Worm (Caenorhabditis elegans) whole organism, L2 larva: ENCODE measurements around the gene R02D3.8.

Experiments
- C34F6.9 ChIP-seq: fragments of 150-350 bp; optimal IDR thresholded peaks from 2 replicates; lab custom pipeline; 2014; ENCODE audit warnings: missing biosample characterization, missing genetic modification characterization
- R02D3.7 ChIP-seq: fragments of 150-350 bp; optimal IDR thresholded peaks from 2 replicates; lab custom pipeline; 2014; ENCODE audit warnings: missing biosample characterization, missing genetic modification characterization
- Y55F3AM.14 ChIP-seq: fragments of 200-800 bp; sonication (Bioruptor generic); optimal IDR thresholded peaks from 2 replicates; lab custom pipeline; 2018; ENCODE audit warnings: mild to moderate bottlenecking, missing genetic modification characterization, missing compliant biosample characterization
- ZK546.5 ChIP-seq: sonication (generic microtip); optimal IDR thresholded peaks from 2 replicates; lab custom pipeline; 2017; ENCODE audit warnings: missing biosample characterization, missing genetic modification characterization
- alr-1 ChIP-seq: fragments of 150-350 bp; optimal IDR thresholded peaks from 2 replicates; lab custom pipeline; 2014; ENCODE audit warnings: missing biosample characterization, missing genetic modification characterization
- aly-2 ChIP-seq: fragments of 150-350 bp; optimal IDR thresholded peaks from 2 replicates; lab custom pipeline; 2014; ENCODE audit warnings: missing biosample characterization, missing genetic modification characterization
- ama-1 ChIP-seq: fragments of 150-350 bp; optimal IDR thresholded peaks from 2 replicates; lab custom pipeline; 2018; ENCODE audit warnings: inconsistent platforms
- blmp-1 ChIP-seq: sonication (generic microtip); optimal IDR thresholded peaks from 2 replicates; lab custom pipeline; 2017; ENCODE audit warnings: missing genetic modification characterization, mild to moderate bottlenecking, missing compliant biosample characterization, antibody characterized with exemption, moderate library complexity; ENCODE audit not compliant: insufficient read depth
- ceh-82 ChIP-seq: fragments of 150-350 bp; optimal IDR thresholded peaks from 2 replicates; lab custom pipeline; 2014; ENCODE audit warnings: missing biosample characterization, missing genetic modification characterization
- crh-2 ChIP-seq: sonication (generic microtip); optimal IDR thresholded peaks from 2 replicates; lab custom pipeline; 2017; ENCODE audit warnings: missing biosample characterization, missing genetic modification characterization
- dmd-4 ChIP-seq: sonication (generic microtip); optimal IDR thresholded peaks from 2 replicates; lab custom pipeline; 2017; ENCODE audit warnings: missing biosample characterization, missing genetic modification characterization
- fos-1 ChIP-seq: fragments of 150-350 bp; optimal IDR thresholded peaks from 2 replicates; lab custom pipeline; 2014; ENCODE audit warnings: missing biosample characterization, missing genetic modification characterization
- gmeb-1 ChIP-seq: fragments of 150-350 bp; optimal IDR thresholded peaks from 2 replicates; lab custom pipeline; 2014; ENCODE audit warnings: missing biosample characterization, missing genetic modification characterization
- lin-11 ChIP-seq: fragments of 150-350 bp; sonication (generic microtip); optimal IDR thresholded peaks from 2 replicates; lab custom pipeline; 2014; ENCODE audit warnings: missing biosample characterization, missing genetic modification characterization, inconsistent platforms, mixed read lengths
- lin-39 ChIP-seq: fragments of 150-350 bp; optimal IDR thresholded peaks from 2 replicates; lab custom pipeline; 2014; ENCODE audit warnings: missing biosample characterization, missing genetic modification reagents, missing genetic modification characterization
- lsy-2 ChIP-seq, 2 experiments: fragments of 150-350 bp in 1 of 2; sonication (generic microtip) in 1 of 2; optimal IDR thresholded peaks; 2 replicates each; lab custom pipeline; 2014 to 2017; ENCODE audit warnings: missing biosample characterization in 2 of 2, missing genetic modification characterization in 2 of 2
- mab-5 ChIP-seq: fragments of 150-350 bp; optimal IDR thresholded peaks from 2 replicates; lab custom pipeline; 2014; ENCODE audit warnings: missing biosample characterization, missing genetic modification characterization
- mdl-1 ChIP-seq, 2 experiments: fragments of 150-350 bp in 1 of 2; sonication (generic microtip) in 1 of 2; optimal IDR thresholded peaks; 2 replicates each; lab custom pipeline; 2017; ENCODE audit warnings: missing biosample characterization in 2 of 2, missing genetic modification characterization in 2 of 2
- nhr-10 ChIP-seq: sonication (generic microtip); optimal IDR thresholded peaks from 2 replicates; lab custom pipeline; 2017; ENCODE audit warnings: missing biosample characterization, missing genetic modification characterization
- nhr-11 ChIP-seq: fragments of 150-350 bp; optimal IDR thresholded peaks from 2 replicates; lab custom pipeline; 2014; ENCODE audit warnings: missing biosample characterization, missing genetic modification characterization
- nhr-129 ChIP-seq: fragments of 150-350 bp; optimal IDR thresholded peaks from 2 replicates; lab custom pipeline; 2014; ENCODE audit warnings: missing biosample characterization, missing genetic modification characterization
- nhr-25 ChIP-seq: fragments of 150-350 bp; sonication (generic microtip); optimal IDR thresholded peaks from 3 replicates; lab custom pipeline; 2014; ENCODE audit warnings: missing biosample characterization, missing genetic modification characterization
- nhr-6 ChIP-seq: fragments of 150-350 bp; optimal IDR thresholded peaks from 2 replicates; lab custom pipeline; 2014; ENCODE audit warnings: missing biosample characterization, missing genetic modification characterization
- peb-1 ChIP-seq: fragments of 150-350 bp; optimal IDR thresholded peaks from 2 replicates; lab custom pipeline; 2014; ENCODE audit warnings: missing biosample characterization, missing genetic modification characterization
- sem-4 ChIP-seq: fragments of 150-350 bp; optimal IDR thresholded peaks from 2 replicates; lab custom pipeline; 2014; ENCODE audit warnings: missing biosample characterization, missing genetic modification reagents, missing genetic modification characterization
- skn-1 ChIP-seq: sonication (generic microtip); optimal IDR thresholded peaks from 2 replicates; lab custom pipeline; 2017; ENCODE audit warnings: missing biosample characterization, missing genetic modification characterization
- sma-3 ChIP-seq: sonication (generic microtip); optimal IDR thresholded peaks from 2 replicates; lab custom pipeline; 2016; ENCODE audit warnings: missing genetic modification reagents, missing genetic modification characterization, missing compliant biosample characterization
- sma-9 ChIP-seq, 2 experiments: fragments of 150-350 bp in 1 of 2; sonication (generic microtip) in 1 of 2; optimal IDR thresholded peaks; 2 replicates each; lab custom pipeline; 2014 to 2016; ENCODE audit warnings: missing genetic modification characterization in 2 of 2, mild to moderate bottlenecking in 1 of 2, missing biosample characterization in 1 of 2, missing compliant biosample characterization in 1 of 2, missing genetic modification reagents in 1 of 2, moderate library complexity in 1 of 2
- snpc-4 ChIP-seq: fragments of 150-350 bp; optimal IDR thresholded peaks from 2 replicates; lab custom pipeline; 2014; ENCODE audit warnings: missing biosample characterization, missing genetic modification characterization
- unc-39 ChIP-seq: fragments of 150-350 bp; optimal IDR thresholded peaks from 2 replicates; lab custom pipeline; 2014; ENCODE audit warnings: missing biosample characterization, missing genetic modification characterization
- ztf-1 ChIP-seq: fragments of 200-800 bp; sonication (Bioruptor generic); conservative IDR thresholded peaks from 2 replicates; pipeline ENCODE4 v1.3.6; 2022; ENCODE audit warnings: missing genetic modification characterization, missing compliant biosample characterization
- ztf-4 ChIP-seq: fragments of 150-350 bp; optimal IDR thresholded peaks from 2 replicates; lab custom pipeline; 2014; ENCODE audit warnings: missing biosample characterization, missing genetic modification characterization

Gene R02D3.8

DNA sequence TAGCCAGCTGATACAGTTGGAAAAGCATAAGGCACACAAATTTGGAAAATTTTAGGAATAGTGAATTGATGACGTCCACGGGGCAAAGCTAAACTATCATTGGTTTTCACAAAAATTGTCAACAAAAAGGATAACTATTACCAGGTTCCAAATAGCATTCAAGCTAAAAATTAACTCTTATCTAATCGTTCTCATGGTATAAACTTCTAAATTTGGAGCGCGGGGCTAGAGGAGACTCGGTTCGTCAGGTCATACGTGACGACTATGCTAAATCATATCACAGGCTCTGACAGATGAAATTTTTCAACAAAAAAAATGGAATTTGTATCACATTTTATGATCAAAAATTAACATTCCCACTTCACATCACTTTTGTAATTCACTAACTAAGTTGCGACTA lies 42.2 kb upstream of the R02D3.8 start:
- no peak for TF ChIP-seq sma-9 (GFP tag; optimal IDR thresholded peaks at IDR 0.05; lab: Kevin White, UChicago)
- TF ChIP-seq sma-9 (tag; optimal IDR thresholded peaks at IDR 0.05; lab: Kevin White, UChicago) = no peak
- no peak for TF ChIP-seq alr-1 (tag; lab: Kevin White, UChicago)
- TF ChIP-seq nhr-6 (tag; lab: Kevin White, UChicago) = no peak
- no peak for TF ChIP-seq fos-1
- no peak for TF ChIP-seq Y55F3AM.14 (GFP tag; lab: Kevin White, UChicago)
- TF ChIP-seq nhr-25 (tag; lab: Kevin White, UChicago) = no peak
- no peak for TF ChIP-seq snpc-4
- TF ChIP-seq gmeb-1 (tag; lab: Kevin White, UChicago) = no peak
- no peak for TF ChIP-seq ama-1 (lab: Kevin White, UChicago)

DNA sequence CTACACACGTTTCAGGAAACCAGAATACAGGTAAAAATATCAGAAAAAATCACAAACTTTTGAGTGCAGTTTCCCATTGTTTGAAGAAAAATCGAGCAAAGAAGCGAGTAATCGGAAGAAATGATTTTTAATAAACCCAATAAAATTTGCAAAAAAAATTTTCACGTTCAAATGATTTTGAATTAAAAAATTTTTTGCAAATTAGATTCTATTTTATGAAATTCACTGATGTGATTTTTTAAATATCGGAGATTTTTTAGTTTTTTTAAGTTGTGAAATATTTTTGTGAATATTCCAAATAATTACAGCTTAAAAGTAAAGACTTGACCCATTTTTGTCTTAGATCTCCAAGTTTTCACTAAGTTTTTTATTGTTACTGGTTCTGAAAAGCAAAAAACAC lies 41.2 kb upstream of the R02D3.8 start, which contains the start of gene pnp-1:
Gene pnp-1, minus strand, starts transcription at position 101 of the 400 bp plus-strand sequence.
- no peak for TF ChIP-seq peb-1 (tag; lab: Kevin White, UChicago)
- TF ChIP-seq gmeb-1 (tag; lab: Kevin White, UChicago) = no peak
- no peak for TF ChIP-seq snpc-4
- TF ChIP-seq skn-1 (tag; lab: Kevin White, UChicago) = no peak
- TF ChIP-seq nhr-6 (tag; lab: Kevin White, UChicago) = no peak
- no peak for TF ChIP-seq blmp-1 (tag; lab: Kevin White, UChicago)
- TF ChIP-seq sma-3 (GFP tag; lab: Kevin White, UChicago) = no peak
- no peak for TF ChIP-seq dmd-4 (tag; lab: Kevin White, UChicago)
- no peak for TF ChIP-seq sem-4 (tag; lab: Kevin White, UChicago)
- TF ChIP-seq lin-11 = no peak
- TF ChIP-seq lin-39 (tag; lab: Kevin White, UChicago) = no peak
- TF ChIP-seq ZK546.5 (tag; lab: Kevin White, UChicago) = no peak
- no peak for TF ChIP-seq fos-1
- no peak for TF ChIP-seq ztf-4 (tag; lab: Kevin White, UChicago)
- no peak for TF ChIP-seq nhr-10 (tag; lab: Kevin White, UChicago)
- TF ChIP-seq C34F6.9 (tag; lab: Kevin White, UChicago) = no peak
- no peak for TF ChIP-seq nhr-11 (tag; lab: Kevin White, UChicago)

ce11 chrIV:296849-297248 lies 39.8 kb upstream of the R02D3.8 start:
- TF ChIP-seq sma-9 (GFP tag; optimal IDR thresholded peaks at IDR 0.05; lab: Kevin White, UChicago) (peak; percentile 58), sma-9 (tag; optimal IDR thresholded peaks at IDR 0.05; lab: Kevin White, UChicago) (no peak), ZK546.5 (tag; lab: Kevin White, UChicago) (no peak), mdl-1 (tag; optimal IDR thresholded peaks at IDR 0.05; lab: Kevin White, UChicago) (peak in 1 of 2 experiments; percentile 25), sma-3 (GFP tag; lab: Kevin White, UChicago) (peak; percentile 29), lsy-2 (tag; optimal IDR thresholded peaks at IDR 0.05; lab: Kevin White, UChicago) (peak in 1 of 2 experiments; percentile 13), fos-1 (peak; percentile 55), mab-5 (tag; lab: Kevin White, UChicago) (no peak), gmeb-1 (tag; lab: Kevin White, UChicago) (peak; percentile 70), ceh-82 (tag; lab: Kevin White, UChicago) (no peak), ztf-1 (GFP tag; lab: Robert Waterston, UW) (no peak), nhr-10 (tag; lab: Kevin White, UChicago) (no peak), dmd-4 (tag; lab: Kevin White, UChicago) (no peak), R02D3.7 (tag; lab: Kevin White, UChicago) (no peak), blmp-1 (tag; lab: Kevin White, UChicago) (no peak), aly-2 (tag; lab: Kevin White, UChicago) (no peak), nhr-25 (tag; lab: Kevin White, UChicago) (no peak), crh-2 (tag; lab: Kevin White, UChicago) (peak; percentile 71)

ce11 chrIV:295734-296201 lies 38.8 kb upstream of the R02D3.8 start:
- peak; percentile 38 for TF ChIP-seq gmeb-1 (tag; lab: Kevin White, UChicago)
- TF ChIP-seq fos-1 = peak; percentile 79
- TF ChIP-seq nhr-25 (tag; lab: Kevin White, UChicago) = no peak
- TF ChIP-seq mdl-1 (tag; optimal IDR thresholded peaks at IDR 0.05; lab: Kevin White, UChicago) = peak in 1 of 2 experiments; percentile 40
- TF ChIP-seq unc-39 (tag; lab: Kevin White, UChicago) = no peak
- TF ChIP-seq sma-9 (GFP tag; optimal IDR thresholded peaks at IDR 0.05; lab: Kevin White, UChicago) = peak; percentile 53
- TF ChIP-seq sma-9 (tag; optimal IDR thresholded peaks at IDR 0.05; lab: Kevin White, UChicago) = no peak
- peak; percentile 14 for TF ChIP-seq nhr-129 (tag; lab: Kevin White, UChicago)
- TF ChIP-seq crh-2 (tag; lab: Kevin White, UChicago) = peak; percentile 66
